Worm (Caenorhabditis elegans) whole organism, L4 larva: ENCODE data around the gene nhr-228.

Source experiments
- F26F4.8 ChIP-seq: fragments of 200-800 bp; sonication (Bioruptor generic); conservative IDR thresholded peaks from 2 replicates; pipeline ENCODE4 v1.3.6; 2022; ENCODE audit warnings: missing genetic modification characterization, missing compliant biosample characterization
- F37D6.2 ChIP-seq: sonication (generic microtip); optimal IDR thresholded peaks from 2 replicates; lab custom pipeline; 2016; ENCODE audit warnings: mild to moderate bottlenecking, missing genetic modification characterization, missing compliant biosample characterization
- T20F7.1 ChIP-seq: fragments of 200-800 bp; sonication (Bioruptor generic); optimal IDR thresholded peaks from 2 replicates; lab custom pipeline; 2018; ENCODE audit warnings: mild to moderate bottlenecking, missing genetic modification characterization, missing compliant biosample characterization
- Y105C5A.15 ChIP-seq: fragments of 200-800 bp; sonication (Bioruptor generic); IDR thresholded peaks from 2 replicates; pipeline ENCODE4 v1.3.6; 2022; ENCODE audit warnings: missing genetic modification characterization, missing compliant biosample characterization
- Y5F2A.4 ChIP-seq: fragments of 200-800 bp; sonication (Bioruptor generic); optimal IDR thresholded peaks from 2 replicates; lab custom pipeline; 2018; ENCODE audit warnings: mild to moderate bottlenecking, missing genetic modification characterization, missing compliant biosample characterization
- Y75B8A.6 ChIP-seq: fragments of 200-800 bp; sonication (Bioruptor generic); IDR thresholded peaks from 2 replicates; pipeline ENCODE4 v1.3.6; 2022; ENCODE audit warnings: missing genetic modification reagents, missing genetic modification characterization, missing compliant biosample characterization
- aha-1 ChIP-seq: fragments of 150-350 bp; peaks from one replicate; lab custom pipeline; 2014; ENCODE audit warnings: missing biosample characterization, missing genetic modification characterization
- aly-2 ChIP-seq: sonication (generic microtip); optimal IDR thresholded peaks from 2 replicates; lab custom pipeline; 2018; ENCODE audit warnings: missing biosample characterization, missing genetic modification characterization
- arid-1 ChIP-seq: fragments of 200-800 bp; sonication (Bioruptor generic); conservative IDR thresholded peaks from 2 replicates; pipeline ENCODE4 v1.3.6; 2022; ENCODE audit warnings: missing genetic modification reagents, missing genetic modification characterization, missing compliant biosample characterization
- attf-4 ChIP-seq: sonication (generic microtip); optimal IDR thresholded peaks from 3 replicates; lab custom pipeline; 2017; ENCODE audit warnings: missing biosample characterization, missing genetic modification characterization
- ceh-20 ChIP-seq: fragments of 200-800 bp; sonication (Bioruptor generic); IDR thresholded peaks from 2 replicates; pipeline ENCODE4 v1.3.6; 2022; ENCODE audit warnings: missing genetic modification reagents, missing genetic modification characterization, missing compliant biosample characterization
- ceh-62 ChIP-seq: sonication (generic microtip); optimal IDR thresholded peaks from 2 replicates; lab custom pipeline; 2017; ENCODE audit warnings: missing biosample characterization, missing genetic modification characterization
- ceh-82 ChIP-seq: sonication (generic microtip); optimal IDR thresholded peaks from 2 replicates; lab custom pipeline; 2017; ENCODE audit warnings: missing biosample characterization, missing genetic modification characterization
- ces-1 ChIP-seq: fragments of 150-350 bp; sonication (generic microtip); optimal IDR thresholded peaks from 4 replicates; lab custom pipeline; 2014; ENCODE audit warnings: missing biosample characterization, missing genetic modification reagents, missing genetic modification characterization
- cey-2 ChIP-seq: sonication (generic microtip); optimal IDR thresholded peaks from 3 replicates; lab custom pipeline; 2017; ENCODE audit warnings: missing genetic modification characterization, mild to moderate bottlenecking, missing compliant biosample characterization, antibody characterized with exemption, borderline replicate concordance; ENCODE audit not compliant: insufficient read depth
- dmd-6 ChIP-seq: fragments of 200-800 bp; sonication (Bioruptor generic); IDR thresholded peaks from 2 replicates; pipeline ENCODE4 v1.3.6; 2022; ENCODE audit warnings: missing genetic modification reagents, missing genetic modification characterization, missing compliant biosample characterization
- dmd-9 ChIP-seq: fragments of 200-800 bp; sonication (Bioruptor generic); IDR thresholded peaks from 2 replicates; pipeline ENCODE4 v1.3.6; 2022; ENCODE audit warnings: missing genetic modification reagents, missing genetic modification characterization, missing compliant biosample characterization
- dpl-1 ChIP-seq: fragments of 150-350 bp; optimal IDR thresholded peaks from 2 replicates; lab custom pipeline; 2014; ENCODE audit warnings: missing biosample characterization, missing genetic modification reagents, missing genetic modification characterization
- duxl-1 ChIP-seq: sonication (generic microtip); optimal IDR thresholded peaks from 2 replicates; lab custom pipeline; 2016; ENCODE audit warnings: mild to moderate bottlenecking, missing genetic modification characterization, moderate library complexity, missing compliant biosample characterization; ENCODE audit not compliant: poor library complexity
- dve-1 ChIP-seq: sonication (generic microtip); optimal IDR thresholded peaks from 2 replicates; lab custom pipeline; 2017; ENCODE audit warnings: antibody characterized with exemption, mild to moderate bottlenecking, missing genetic modification characterization, missing compliant biosample characterization; ENCODE audit not compliant: insufficient read depth
- egl-43 ChIP-seq: fragments of 200-800 bp; sonication (Bioruptor generic); IDR thresholded peaks from 2 replicates; pipeline ENCODE4 v1.3.6; 2022; ENCODE audit warnings: missing genetic modification reagents, missing genetic modification characterization, missing compliant biosample characterization
- fkh-10 ChIP-seq: fragments of 150-350 bp; optimal IDR thresholded peaks from 2 replicates; lab custom pipeline; 2014; ENCODE audit warnings: missing biosample characterization, missing genetic modification reagents, missing genetic modification characterization
- fos-1 ChIP-seq: fragments of 150-350 bp; optimal IDR thresholded peaks from 2 replicates; lab custom pipeline; 2014; ENCODE audit warnings: missing biosample characterization, missing genetic modification characterization
- gei-8 ChIP-seq: fragments of 200-800 bp; sonication (Bioruptor generic); optimal IDR thresholded peaks from 2 replicates; lab custom pipeline; 2018; ENCODE audit warnings: mild to moderate bottlenecking, missing genetic modification characterization, missing compliant biosample characterization
- hif-1 ChIP-seq, 2 experiments: sonication (generic microtip); optimal IDR thresholded peaks; 2 replicates each; lab custom pipeline; 2016 to 2017; ENCODE audit warnings: missing compliant biosample characterization in 2 of 2, missing genetic modification characterization in 2 of 2, missing genetic modification reagents in 2 of 2, missing genotype in 2 of 2, mild to moderate bottlenecking in 1 of 2
- hlh-11 ChIP-seq: fragments of 200-800 bp; sonication (Bioruptor generic); optimal IDR thresholded peaks from 2 replicates; lab custom pipeline; 2018; ENCODE audit warnings: mild to moderate bottlenecking, missing genetic modification characterization, missing compliant biosample characterization
- hlh-30 ChIP-seq: sonication (generic microtip); optimal IDR thresholded peaks from 2 replicates; lab custom pipeline; 2017; ENCODE audit warnings: antibody characterized with exemption, mild to moderate bottlenecking, missing genetic modification characterization, missing compliant biosample characterization; ENCODE audit not compliant: insufficient read depth
- lim-7 ChIP-seq: fragments of 200-800 bp; sonication (Bioruptor generic); IDR thresholded peaks from 2 replicates; pipeline ENCODE4 v1.3.6; 2022; ENCODE audit warnings: missing genetic modification characterization, missing compliant biosample characterization
- lin-1 ChIP-seq: fragments of 200-800 bp; sonication (Bioruptor generic); IDR thresholded peaks from 2 replicates; pipeline ENCODE4 v1.3.6; 2022; ENCODE audit warnings: missing genetic modification reagents, missing genetic modification characterization, missing compliant biosample characterization
- lin-13 ChIP-seq: fragments of 150-350 bp; optimal IDR thresholded peaks from 2 replicates; lab custom pipeline; 2014; ENCODE audit warnings: missing biosample characterization, missing genetic modification reagents, missing genetic modification characterization
- lin-29 ChIP-seq: fragments of 200-800 bp; sonication (Bioruptor generic); IDR thresholded peaks from 2 replicates; pipeline ENCODE4 v1.3.6; 2022; ENCODE audit warnings: missing genetic modification reagents, missing genetic modification characterization, missing compliant biosample characterization
- lin-39 ChIP-seq: fragments of 150-350 bp; optimal IDR thresholded peaks from 2 replicates; lab custom pipeline; 2014; ENCODE audit warnings: missing biosample characterization, missing genetic modification reagents, missing genetic modification characterization
- mes-2 ChIP-seq: sonication (generic microtip); optimal IDR thresholded peaks from 2 replicates; lab custom pipeline; 2016; ENCODE audit warnings: missing genotype, mild to moderate bottlenecking, missing genetic modification characterization, missing compliant biosample characterization; ENCODE audit not compliant: poor library complexity, severe bottlenecking
- mxl-2 ChIP-seq: fragments of 200-800 bp; sonication (Bioruptor generic); conservative IDR thresholded peaks from 2 replicates; pipeline ENCODE4 v1.3.6; 2022; ENCODE audit warnings: missing genetic modification reagents, missing genetic modification characterization, missing compliant biosample characterization
- nhr-237 ChIP-seq: sonication (generic microtip); optimal IDR thresholded peaks from 2 replicates; lab custom pipeline; 2017; ENCODE audit warnings: missing biosample characterization, missing genetic modification characterization
- nhr-25 ChIP-seq: sonication (generic microtip); optimal IDR thresholded peaks from 2 replicates; lab custom pipeline; 2017; ENCODE audit warnings: missing genetic modification characterization, mild to moderate bottlenecking, missing compliant biosample characterization, antibody characterized with exemption, moderate library complexity, borderline replicate concordance; ENCODE audit not compliant: insufficient read depth
- nhr-41 ChIP-seq: fragments of 200-800 bp; sonication (Bioruptor generic); IDR thresholded peaks from 2 replicates; pipeline ENCODE4 v1.3.6; 2022; ENCODE audit warnings: missing genetic modification reagents, missing genetic modification characterization, missing compliant biosample characterization
- nhr-6 ChIP-seq: fragments of 150-350 bp; optimal IDR thresholded peaks from 2 replicates; lab custom pipeline; 2014; ENCODE audit warnings: missing biosample characterization, missing genetic modification characterization
- php-3 ChIP-seq: fragments of 200-800 bp; sonication (Bioruptor generic); IDR thresholded peaks from 2 replicates; pipeline ENCODE4 v1.3.6; 2022; ENCODE audit warnings: missing genetic modification reagents, missing genetic modification characterization, missing compliant biosample characterization
- saeg-2 ChIP-seq: fragments of 200-800 bp; sonication (Bioruptor generic); IDR thresholded peaks from 2 replicates; pipeline ENCODE4 v1.3.6; 2022; ENCODE audit warnings: missing genetic modification reagents, missing genetic modification characterization, missing compliant biosample characterization
- sdz-12 ChIP-seq: fragments of 200-800 bp; sonication (Bioruptor generic); optimal IDR thresholded peaks from 2 replicates; lab custom pipeline; 2018; ENCODE audit warnings: mild to moderate bottlenecking, missing genetic modification characterization, missing compliant biosample characterization
- skn-1 ChIP-seq: fragments of 150-350 bp; optimal IDR thresholded peaks from 2 replicates; lab custom pipeline; 2014; ENCODE audit warnings: missing biosample characterization, missing genetic modification characterization
- snpc-1.2 ChIP-seq: fragments of 200-800 bp; sonication (Bioruptor generic); IDR thresholded peaks from 2 replicates; pipeline ENCODE4 v1.3.6; 2022; ENCODE audit warnings: missing genetic modification reagents, missing genetic modification characterization, missing compliant biosample characterization
- snpc-4 ChIP-seq: fragments of 150-350 bp; optimal IDR thresholded peaks from 2 replicates; lab custom pipeline; 2014; ENCODE audit warnings: missing biosample characterization, missing genetic modification characterization
- spr-1 ChIP-seq: sonication (generic microtip); optimal IDR thresholded peaks from 2 replicates; lab custom pipeline; 2016; ENCODE audit warnings: mild to moderate bottlenecking, missing genetic modification characterization, missing compliant biosample characterization
- spr-3 ChIP-seq: fragments of 200-800 bp; sonication (Bioruptor generic); optimal IDR thresholded peaks from 2 replicates; lab custom pipeline; 2018; ENCODE audit warnings: mild to moderate bottlenecking, missing genetic modification characterization, missing compliant biosample characterization
- tra-1 ChIP-seq: fragments of 200-800 bp; sonication (Bioruptor generic); IDR thresholded peaks from 2 replicates; pipeline ENCODE4 v1.3.6; 2022; ENCODE audit warnings: missing genetic modification reagents, missing genetic modification characterization, missing compliant biosample characterization
- unc-39 ChIP-seq: sonication (generic microtip); optimal IDR thresholded peaks from 2 replicates; lab custom pipeline; 2017; ENCODE audit warnings: missing biosample characterization, missing genetic modification characterization
- vab-7 ChIP-seq: fragments of 200-800 bp; sonication (Bioruptor generic); IDR thresholded peaks from 2 replicates; pipeline ENCODE4 v1.3.6; 2022; ENCODE audit warnings: missing genetic modification reagents, missing genetic modification characterization, missing compliant biosample characterization
- zag-1 ChIP-seq: fragments of 150-350 bp; optimal IDR thresholded peaks from 2 replicates; lab custom pipeline; 2014; ENCODE audit warnings: missing biosample characterization, missing genetic modification characterization
- ztf-11 ChIP-seq: fragments of 150-350 bp; optimal IDR thresholded peaks from 2 replicates; lab custom pipeline; 2014; ENCODE audit warnings: missing biosample characterization, missing genetic modification characterization

nhr-228 gene

DNA sequence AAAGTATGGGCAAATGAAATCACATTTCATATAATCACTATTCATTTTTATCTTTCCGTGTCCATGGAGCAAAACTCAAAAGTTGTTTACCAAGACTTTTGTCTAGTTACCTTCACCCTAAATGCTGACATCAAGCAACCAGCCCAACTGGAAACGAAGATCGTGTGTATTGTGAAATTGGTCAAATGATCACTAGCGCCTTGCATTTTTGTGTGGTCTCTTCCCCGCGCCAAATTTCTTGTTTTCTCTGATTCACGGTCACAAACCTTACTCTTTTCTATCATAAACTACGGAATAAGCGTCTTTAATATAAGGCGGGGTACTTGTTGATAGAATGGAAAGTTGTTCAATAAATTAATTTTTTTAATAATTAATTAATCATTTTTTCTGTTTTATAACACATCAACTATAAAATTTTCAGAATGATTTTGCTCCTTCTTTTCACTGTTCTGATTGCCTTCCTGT lies 31.4 kb upstream of the nhr-228 start, which contains the start of gene cyp-33C7 (continued):
- TF ChIP-seq nhr-6 (tag; lab: Kevin White, UChicago) (peak; percentile 27), lin-13 (no peak), dmd-9 (GFP tag; lab: Robert Waterston, UW) (no peak), skn-1 (no peak), snpc-4 (tag; lab: Kevin White, UChicago) (no peak), Y75B8A.6 (GFP tag; lab: Robert Waterston, UW) (no peak), T20F7.1 (GFP tag; lab: Kevin White, UChicago) (no peak), dve-1 (peak; percentile 87), cey-2 (tag; lab: Kevin White, UChicago) (no peak), saeg-2 (GFP tag; lab: Robert Waterston, UW) (no peak), nhr-41 (no peak), snpc-1.2 (GFP tag; lab: Robert Waterston, UW) (no peak), spr-1 (tag; lab: Kevin White, UChicago) (no peak), lin-29 (no peak), F26F4.8 (GFP tag; lab: Robert Waterston, UW) (no peak), mes-2 (tag; lab: Kevin White, UChicago) (peak; percentile 44), spr-3 (GFP tag; lab: Kevin White, UChicago) (no peak), duxl-1 (tag; lab: Kevin White, UChicago) (no peak), fos-1 (tag; lab: Kevin White, UChicago) (no peak), ceh-82 (tag; lab: Kevin White, UChicago) (no peak), fkh-10 (GFP tag; lab: Kevin White, UChicago) (no peak), aha-1 (tag; lab: Kevin White, UChicago) (peak; percentile 45), ceh-20 (GFP tag; lab: Robert Waterston, UW) (no peak), egl-43 (GFP tag; lab: Robert Waterston, UW) (no peak), sdz-12 (GFP tag; lab: Kevin White, UChicago) (no peak), lin-39 (no peak), dmd-6 (GFP tag; lab: Robert Waterston, UW) (peak; percentile 85), aly-2 (no peak), php-3 (GFP tag; lab: Robert Waterston, UW) (no peak), nhr-237 (tag; lab: Kevin White, UChicago) (no peak), dpl-1 (GFP tag; lab: Kevin White, UChicago) (peak; percentile 15), vab-7 (no peak), lin-1 (GFP tag; lab: Robert Waterston, UW) (0 out of 2 replicates have a peak, but pooled peaks have one; percentile 36), ztf-11 (tag; lab: Kevin White, UChicago) (no peak), lim-7 (GFP tag; lab: Robert Waterston, UW) (no peak), nhr-25 (no peak), ces-1 (no peak), arid-1 (GFP tag; lab: Robert Waterston, UW) (no peak), Y5F2A.4 (GFP tag; lab: Kevin White, UChicago) (no peak), ceh-62 (tag; lab: Kevin White, UChicago) (no peak), attf-4 (no peak), hlh-30 (tag; lab: Kevin White, UChicago) (peak; percentile 90), hlh-11 (tag; lab: Kevin White, UChicago) (peak; percentile 85), gei-8 (GFP tag; lab: Kevin White, UChicago) (no peak), hif-1 (tag; optimal IDR thresholded peaks at IDR 0.05; lab: Kevin White, UChicago) (peak in 1 of 2 experiments; percentile 1), tra-1 (GFP tag; lab: Robert Waterston, UW) (0 out of 2 replicates have a peak, but pooled peaks have one; percentile 39), F37D6.2 (tag; lab: Kevin White, UChicago) (no peak), zag-1 (tag; lab: Kevin White, UChicago) (no peak), mxl-2 (GFP tag; lab: Robert Waterston, UW) (no peak), Y105C5A.15 (GFP tag; lab: Robert Waterston, UW) (no peak), unc-39 (tag; lab: Kevin White, UChicago) (no peak)
